Fruit fly (Drosophila melanogaster): ENCODE measurements around the gene beta-Man.

beta-Man gene

dm6 chr3R:4220780-4221179 lies 23.8 kb downstream of the beta-Man start (continued):
- TF ChIP-seq bsh (GFP tag; optimal IDR thresholded peaks at IDR 0.05) (no peak), CG11456 (GFP tag; IDR thresholded peaks at IDR 0.05) (peak; percentile 66; the same call in 2 of the 3 replicates), CG8924 (tag; optimal IDR thresholded peaks at IDR 0.05) (no peak), repo (GFP tag; optimal IDR thresholded peaks at IDR 0.05) (peak; percentile 48), Camta (GFP tag; optimal IDR thresholded peaks at IDR 0.05) (peak; percentile 14), gt (GFP tag; IDR thresholded peaks at IDR 0.05) (no peak), dimm (GFP tag; IDR thresholded peaks at IDR 0.05) (no peak), CG11560 (tag; IDR thresholded peaks at IDR 0.05) (no peak), bcd (GFP tag; optimal IDR thresholded peaks at IDR 0.05) (peak; percentile 36), Dll (GFP tag; IDR thresholded peaks at IDR 0.05; ENCODE audit: partially characterized antibody) (peak; percentile 95), ttk (GFP tag; IDR thresholded peaks at IDR 0.05) (no peak), chinmo (GFP tag; IDR thresholded peaks at IDR 0.05; ENCODE audit: partially characterized antibody) (peak; percentile 98), Hr3 (GFP tag; optimal IDR thresholded peaks at IDR 0.05) (peak; percentile 20), CG9817 (tag; optimal IDR thresholded peaks at IDR 0.05) (peak; percentile 25), maf-S (GFP tag; optimal IDR thresholded peaks at IDR 0.05) (peak; percentile 27), stwl (tag; optimal IDR thresholded peaks at IDR 0.05) (peak; percentile 58), CoRest (tag; optimal IDR thresholded peaks at IDR 0.05) (peak; percentile 32), Lhr (GFP tag; optimal IDR thresholded peaks at IDR 0.05) (peak; percentile 88), CG6791 (GFP tag; IDR thresholded peaks at IDR 0.05; ENCODE audit: partially characterized antibody) (peak; percentile 99), jing (GFP tag; optimal IDR thresholded peaks at IDR 0.05) (no peak), CG13624 (GFP tag; optimal IDR thresholded peaks at IDR 0.05) (peak; percentile 70), Oli (tag; optimal IDR thresholded peaks at IDR 0.05) (no peak), CG18764 (GFP tag; optimal IDR thresholded peaks at IDR 0.05) (no peak), pros (GFP tag; optimal IDR thresholded peaks at IDR 0.05) (no peak), Hmx (GFP tag; optimal IDR thresholded peaks at IDR 0.05) (no peak), nmo (GFP tag; optimal IDR thresholded peaks at IDR 0.05) (peak; percentile 53), C15 (GFP tag; IDR thresholded peaks at IDR 0.05) (no peak), CG2712 (tag; optimal IDR thresholded peaks at IDR 0.05) (peak; percentile 60), Fer3 (tag; optimal IDR thresholded peaks at IDR 0.05) (peak; percentile 39), sisA (GFP tag; IDR thresholded peaks at IDR 0.05) (0 out of 2 replicates have a peak, but pooled peaks have one; percentile 14), CG2116 (GFP tag; optimal IDR thresholded peaks at IDR 0.05) (peak; percentile 86), Drgx (GFP tag; IDR thresholded peaks at IDR 0.05) (0 out of 2 replicates have a peak, but pooled peaks have one; percentile 20), ci (GFP tag; IDR thresholded peaks at IDR 0.05) (peak; percentile 48; the same call in 2 of the 3 replicates), CG34376 (GFP tag; optimal IDR thresholded peaks at IDR 0.05) (peak; percentile 51), sug (tag; optimal IDR thresholded peaks at IDR 0.05) (peak; percentile 52), HLH3B (GFP tag; IDR thresholded peaks at IDR 0.05) (no peak), CG12155 (GFP tag; optimal IDR thresholded peaks at IDR 0.05) (peak; percentile 27), CG11398 (GFP tag; optimal IDR thresholded peaks at IDR 0.05) (no peak), CG10274 (GFP tag; optimal IDR thresholded peaks at IDR 0.05) (no peak), CG8281 (tag; optimal IDR thresholded peaks at IDR 0.05) (no peak), trem (tag; optimal IDR thresholded peaks at IDR 0.05) (peak; percentile 69), sob (GFP tag; IDR thresholded peaks at IDR 0.05) (peak; percentile 74), CG4854 (GFP tag; optimal IDR thresholded peaks at IDR 0.05) (no peak), Side (GFP tag; optimal IDR thresholded peaks at IDR 0.05) (no peak), Abd-B (GFP tag; optimal IDR thresholded peaks at IDR 0.05) (no peak), CG14667 (GFP tag; IDR thresholded peaks at IDR 0.05) (no peak), Stat92E (GFP tag; optimal IDR thresholded peaks at IDR 0.05) (peak in 1 of 3 experiments; percentile 6), CG6272 (GFP tag; IDR thresholded peaks at IDR 0.05) (no peak; the same call in 1 of the 2 replicates), unc-4 (GFP tag; IDR thresholded peaks at IDR 0.05; ENCODE audit: partially characterized antibody) (peak; percentile 97), MBD-R2 (GFP tag; IDR thresholded peaks at IDR 0.05) (peak; percentile 93)
